Worm (Caenorhabditis elegans) whole organism, early embryonic: ENCODE results near the gene ttr-40.
"Not testable (repeated sequence)": the region's sequence is repeated elsewhere in the genome, so short reads cannot be mapped to it uniquely, and the experiment has no call there.

Experiments
- B0310.2 ChIP-seq: sonication (generic microtip); optimal IDR thresholded peaks from 2 replicates; lab custom pipeline; 2016; ENCODE audit warnings: mild to moderate bottlenecking, missing genetic modification characterization, missing compliant biosample characterization
- F13C5.2 ChIP-seq: sonication (generic microtip); optimal IDR thresholded peaks from 2 replicates; lab custom pipeline; 2017; ENCODE audit warnings: mild to moderate bottlenecking, missing genetic modification characterization, inconsistent platforms, missing compliant biosample characterization
- aly-1 ChIP-seq: sonication (generic microtip); optimal IDR thresholded peaks from 2 replicates; lab custom pipeline; 2016; ENCODE audit warnings: missing genetic modification characterization, missing compliant biosample characterization
- ama-1 ChIP-seq: fragments of 150-350 bp; optimal IDR thresholded peaks from 2 replicates; lab custom pipeline; 2014
- ceh-13 ChIP-seq: fragments of 200-800 bp; sonication (Bioruptor generic); optimal IDR thresholded peaks from 2 replicates; lab custom pipeline; 2018; ENCODE audit warnings: mild to moderate bottlenecking, missing genetic modification characterization, missing compliant biosample characterization
- ceh-36 ChIP-seq: sonication (generic microtip); optimal IDR thresholded peaks from 2 replicates; lab custom pipeline; 2016; ENCODE audit warnings: missing genetic modification characterization, inconsistent platforms, missing compliant biosample characterization
- ets-7 ChIP-seq: sonication (generic microtip); optimal IDR thresholded peaks from 2 replicates; lab custom pipeline; 2016; ENCODE audit warnings: missing genotype, missing genetic modification characterization, missing compliant biosample characterization
- flt-1 ChIP-seq: fragments of 200-800 bp; sonication (Bioruptor generic); IDR thresholded peaks from 2 replicates; pipeline ENCODE4 v1.3.6; 2022; ENCODE audit warnings: missing genetic modification characterization, missing compliant biosample characterization
- hmbx-1 ChIP-seq: sonication (generic microtip); optimal IDR thresholded peaks from 2 replicates; lab custom pipeline; 2016; ENCODE audit warnings: mild to moderate bottlenecking, missing genetic modification characterization, missing compliant biosample characterization
- hmg-4 ChIP-seq: fragments of 200-800 bp; sonication (Bioruptor generic); optimal IDR thresholded peaks from 2 replicates; lab custom pipeline; 2018; ENCODE audit warnings: mild to moderate bottlenecking, missing genetic modification characterization, missing compliant biosample characterization
- hnd-1 ChIP-seq: sonication (generic microtip); optimal IDR thresholded peaks from 2 replicates; lab custom pipeline; 2016; ENCODE audit warnings: missing genetic modification characterization, missing compliant biosample characterization
- pes-1 ChIP-seq: fragments of 200-800 bp; sonication (Bioruptor generic); IDR thresholded peaks from 2 replicates; pipeline ENCODE4 v1.3.6; 2022; ENCODE audit warnings: missing genetic modification reagents, missing genetic modification characterization, missing compliant biosample characterization
- scrt-1 ChIP-seq: fragments of 200-800 bp; sonication (Bioruptor generic); IDR thresholded peaks from 2 replicates; pipeline ENCODE4 v1.3.6; 2022; ENCODE audit warnings: missing genetic modification characterization, missing compliant biosample characterization
- sea-1 ChIP-seq: fragments of 200-800 bp; sonication (Bioruptor generic); conservative IDR thresholded peaks from 2 replicates; pipeline ENCODE4 v1.3.6; 2022; ENCODE audit warnings: missing genetic modification characterization, missing compliant biosample characterization
- tbx-11 ChIP-seq: fragments of 200-800 bp; sonication (Bioruptor generic); IDR thresholded peaks from 2 replicates; pipeline ENCODE4 v1.3.6; 2022; ENCODE audit warnings: missing genetic modification characterization, missing compliant biosample characterization
- tbx-37 ChIP-seq: fragments of 200-800 bp; sonication (Bioruptor generic); conservative IDR thresholded peaks from 2 replicates; pipeline ENCODE4 v1.3.6; 2022; ENCODE audit warnings: missing genetic modification reagents, missing genetic modification characterization, missing compliant biosample characterization
- tra-4 ChIP-seq: sonication (generic microtip); optimal IDR thresholded peaks from 2 replicates; lab custom pipeline; 2017; ENCODE audit warnings: missing genetic modification characterization, missing compliant biosample characterization

ttr-40 gene

DNA sequence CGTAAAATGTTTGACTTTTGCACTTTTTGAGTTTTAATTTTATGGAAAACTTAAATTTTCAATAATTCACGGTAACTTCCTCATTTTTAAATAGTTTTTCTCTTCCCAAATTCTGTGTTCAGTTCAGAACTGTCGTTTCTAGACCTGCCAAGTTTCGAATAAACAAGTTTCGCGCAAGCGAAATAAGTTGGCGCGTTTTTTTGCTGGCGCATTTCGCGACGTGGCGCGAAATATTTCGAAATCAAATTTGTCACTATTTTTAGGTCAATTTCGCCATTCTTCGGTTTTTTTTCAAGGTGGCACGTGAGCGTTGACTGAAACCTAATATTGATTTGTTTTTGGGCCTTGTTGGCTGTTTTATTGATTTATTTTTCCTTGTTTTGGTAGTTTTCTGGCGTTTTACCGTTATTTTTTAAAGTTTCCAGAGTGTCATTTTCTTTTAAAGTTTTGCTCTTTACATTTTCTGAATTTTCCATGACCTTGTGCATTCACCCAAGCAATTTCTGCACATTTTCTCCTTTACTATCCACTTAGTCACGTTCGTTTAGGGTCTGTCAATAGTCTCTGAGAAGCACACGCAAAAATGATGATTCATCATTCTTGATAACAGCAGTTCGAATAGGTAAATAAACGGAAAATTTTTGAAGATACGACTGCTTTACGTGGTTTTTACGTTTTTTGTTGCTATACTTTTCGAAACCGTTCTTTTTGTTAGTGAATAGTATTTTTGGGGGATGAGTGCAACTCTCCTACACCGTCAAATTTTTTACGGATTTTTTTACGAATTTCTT, 27.5 kb upstream of the ttr-40 start:
- TF ChIP-seq hmg-4 (GFP tag; lab: Kevin White, UChicago), result no peak

DNA sequence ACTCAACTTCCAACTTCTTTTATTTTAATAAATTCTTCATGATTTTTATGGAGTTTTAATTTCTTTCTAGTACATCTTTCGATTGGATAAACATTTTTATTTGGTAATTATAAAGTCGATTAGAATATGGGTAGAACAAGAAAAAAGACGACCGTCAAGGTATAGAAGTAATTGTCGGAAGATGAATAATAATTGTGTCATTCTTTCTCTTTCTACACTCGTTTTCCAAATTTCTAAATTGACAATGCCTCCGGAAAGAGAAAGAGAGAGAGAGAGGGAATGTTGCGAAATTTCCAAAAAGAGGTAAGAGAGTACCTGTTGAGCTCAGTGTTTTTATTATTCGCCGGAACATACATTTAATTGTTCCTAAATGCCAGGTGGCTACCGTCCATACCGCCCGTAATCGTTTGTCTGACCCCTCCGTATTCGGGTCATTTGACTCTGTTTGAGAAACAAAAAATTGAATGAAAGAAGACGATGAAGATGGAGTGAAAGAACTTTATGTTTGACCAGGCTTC, 26.6 kb upstream of the ttr-40 start, which contains the start of gene E02C12.12:
Gene E02C12.12, minus strand, starts transcription at position 468 of the 518 bp plus-strand sequence.
- TF ChIP-seq tbx-11 (GFP tag; lab: Robert Waterston, UW) (no peak), pes-1 (no peak), flt-1 (GFP tag; lab: Robert Waterston, UW) (no peak), ceh-13 (no peak), F13C5.2 (no peak), tra-4 (tag; lab: Kevin White, UChicago) (no peak), hmbx-1 (tag; lab: Kevin White, UChicago) (no peak), ets-7 (tag; lab: Kevin White, UChicago) (no peak), hmg-4 (GFP tag; lab: Kevin White, UChicago) (no peak), sea-1 (GFP tag; lab: Robert Waterston, UW) (no peak)

DNA sequence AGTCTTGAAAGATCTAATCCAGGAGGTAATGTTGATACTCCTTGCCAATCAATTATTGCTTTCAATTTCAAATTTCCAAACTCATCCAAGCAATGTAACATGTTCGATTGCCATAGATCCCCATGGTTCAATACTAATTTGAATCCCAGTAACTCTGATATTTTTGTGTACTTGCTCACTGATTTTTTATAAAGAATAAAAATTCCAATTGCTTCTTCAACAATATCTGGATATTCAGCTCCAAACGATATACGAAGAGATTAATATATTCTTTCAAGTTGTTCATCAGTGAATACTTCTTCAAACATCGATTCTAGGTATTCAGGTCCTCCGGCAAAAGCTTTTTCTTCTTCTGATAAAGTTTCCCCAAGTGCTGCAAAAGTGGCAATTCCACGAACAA, 24.5 kb upstream of the ttr-40 start, which contains the start of gene E02C12.11:
Gene E02C12.11, minus strand, starts transcription at position 101 of the 400 bp plus-strand sequence.
- TF ChIP-seq tbx-11 (GFP tag; lab: Robert Waterston, UW); hmbx-1 (tag; lab: Kevin White, UChicago); tra-4 (tag; lab: Kevin White, UChicago): not testable (repeated sequence)

DNA sequence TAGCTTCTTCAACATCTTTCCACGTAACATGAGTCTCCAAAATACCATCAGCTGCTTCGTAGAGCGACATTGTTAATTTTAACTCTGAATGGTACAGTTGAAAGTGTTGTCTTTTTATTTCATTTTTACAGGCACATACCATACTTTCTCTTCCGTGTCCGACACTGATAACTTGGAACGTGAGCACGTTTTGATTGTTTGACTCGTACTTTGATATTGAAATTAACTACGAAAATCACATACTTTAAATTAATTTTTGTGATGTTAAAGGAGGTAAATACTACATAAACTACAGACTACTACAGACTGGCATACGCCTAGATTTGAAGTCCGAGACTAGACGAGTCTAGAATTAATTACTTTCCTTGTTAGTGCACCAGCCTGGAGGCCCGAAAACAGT, 23.1 kb upstream of the ttr-40 start, which contains the start of gene E02C12.10:
Gene E02C12.10, minus strand, starts transcription at position 75 of the 400 bp plus-strand sequence.
- TF ChIP-seq hnd-1 (tag; lab: Kevin White, UChicago) (no peak), tbx-37 (GFP tag; lab: Robert Waterston, UW) (no peak), scrt-1 (GFP tag; lab: Robert Waterston, UW) (no peak), B0310.2 (tag; lab: Kevin White, UChicago) (no peak), hmg-4 (GFP tag; lab: Kevin White, UChicago) (no peak), ama-1 (lab: Kevin White, UChicago) (no peak), tra-4 (tag; lab: Kevin White, UChicago) (no peak), ceh-36 (no peak), flt-1 (GFP tag; lab: Robert Waterston, UW) (no peak)

DNA sequence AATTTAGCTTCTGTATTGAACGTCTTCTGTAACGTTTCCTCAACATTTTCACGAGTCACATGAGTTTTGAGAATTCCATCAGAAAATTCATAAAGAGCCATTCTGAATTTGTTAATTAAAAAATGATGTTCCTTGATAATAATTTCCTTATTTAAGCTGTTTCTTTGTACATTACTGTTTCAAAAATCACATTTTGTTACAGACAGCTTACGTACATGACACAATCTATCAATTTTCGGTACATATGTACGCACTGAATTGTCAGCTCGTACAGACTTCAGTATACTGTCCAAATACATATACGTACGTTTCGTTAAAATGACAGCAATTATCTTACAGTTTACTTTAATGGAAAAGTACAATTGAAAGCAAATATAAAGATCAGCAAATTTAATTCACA, 21.1 kb upstream of the ttr-40 start, which contains the start of gene E02C12.19:
Gene E02C12.19, minus strand, starts transcription at position 101 of the 400 bp plus-strand sequence.
- TF ChIP-seq tbx-37 (GFP tag; lab: Robert Waterston, UW) (no peak), aly-1 (no peak), F13C5.2 (no peak), sea-1 (GFP tag; lab: Robert Waterston, UW) (no peak), hmg-4 (GFP tag; lab: Kevin White, UChicago) (no peak), ceh-36 (no peak), ama-1 (lab: Kevin White, UChicago) (no peak), pes-1 (no peak), hmbx-1 (tag; lab: Kevin White, UChicago) (no peak), flt-1 (GFP tag; lab: Robert Waterston, UW) (no peak), scrt-1 (GFP tag; lab: Robert Waterston, UW) (no peak), ceh-13 (no peak), tbx-11 (GFP tag; lab: Robert Waterston, UW) (no peak), B0310.2 (tag; lab: Kevin White, UChicago) (no peak), ets-7 (tag; lab: Kevin White, UChicago) (no peak)

DNA sequence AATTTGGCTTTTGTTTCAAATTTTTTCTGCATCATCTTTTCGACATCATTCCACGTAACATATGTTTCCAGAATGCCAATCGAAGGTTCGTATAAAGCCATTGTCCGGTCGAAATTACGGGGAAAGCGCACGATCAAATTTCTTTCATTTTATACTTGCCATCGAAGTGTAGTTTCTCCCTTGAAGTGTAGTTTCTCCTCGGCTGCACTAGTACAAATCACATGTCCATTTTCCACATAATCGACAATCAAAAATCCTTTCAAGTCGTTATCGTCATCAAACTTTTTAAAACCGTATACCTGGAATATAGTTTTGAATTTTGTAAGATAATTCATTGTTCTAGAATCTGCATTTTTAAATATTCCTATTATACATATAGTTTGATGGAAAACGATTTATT, 20.1 kb upstream of the ttr-40 start, which contains the start of gene E02C12.9:
Gene E02C12.9, minus strand, starts transcription at position 101 of the 400 bp plus-strand sequence.
- TF ChIP-seq ceh-36 (no peak), B0310.2 (tag; lab: Kevin White, UChicago) (no peak), hmbx-1 (tag; lab: Kevin White, UChicago) (no peak), ceh-13 (no peak), tbx-11 (GFP tag; lab: Robert Waterston, UW) (no peak), ama-1 (lab: Kevin White, UChicago) (no peak), tra-4 (tag; lab: Kevin White, UChicago) (no peak), hnd-1 (tag; lab: Kevin White, UChicago) (no peak), tbx-37 (GFP tag; lab: Robert Waterston, UW) (no peak), hmg-4 (GFP tag; lab: Kevin White, UChicago) (no peak), F13C5.2 (no peak), pes-1 (no peak), scrt-1 (GFP tag; lab: Robert Waterston, UW) (no peak), ets-7 (tag; lab: Kevin White, UChicago) (no peak), aly-1 (no peak), flt-1 (GFP tag; lab: Robert Waterston, UW) (no peak), sea-1 (GFP tag; lab: Robert Waterston, UW) (no peak)

DNA sequence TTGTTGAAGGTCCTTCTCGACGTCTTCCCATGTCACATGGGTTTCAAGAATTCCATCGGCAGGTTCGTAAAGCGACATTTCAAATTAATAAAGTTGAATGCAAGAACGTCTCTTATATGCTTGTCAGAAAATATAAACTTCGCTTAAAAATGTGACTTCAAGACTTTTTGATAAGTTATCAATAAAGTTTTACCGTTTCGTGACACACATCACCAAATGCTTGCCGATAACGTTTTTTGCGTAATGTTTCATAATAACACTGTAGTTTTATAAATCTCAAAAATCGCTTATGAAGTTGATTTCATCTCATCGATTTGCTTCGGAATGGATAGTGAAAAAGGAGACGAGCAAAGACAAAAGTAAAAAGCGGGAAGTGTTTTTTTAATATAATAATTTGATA, 18.2 kb upstream of the ttr-40 start, which contains the start of gene E02C12.8:
Gene E02C12.8, minus strand, starts transcription at position 141 of the 400 bp plus-strand sequence.
- no peak for TF ChIP-seq tra-4 (tag; lab: Kevin White, UChicago)
- TF ChIP-seq hnd-1 (tag; lab: Kevin White, UChicago), result no peak
- no peak for TF ChIP-seq hmg-4 (GFP tag; lab: Kevin White, UChicago)
- TF ChIP-seq flt-1 (GFP tag; lab: Robert Waterston, UW), result no peak
- no peak for TF ChIP-seq ama-1 (lab: Kevin White, UChicago)
